Fruit fly (Drosophila melanogaster) whole organism, embryonic: ENCODE results near the gene Ctr1B.

ENCODE experiments used
- Atf6 ChIP-seq: fragments of 200-800 bp; sonication (Bioruptor generic); IDR thresholded peaks from 2 replicates; pipeline ENCODE4 v1.3.6; 2022; ENCODE audit warnings: missing biosample characterization, missing genetic modification characterization
- B-H2 ChIP-seq: fragments of 200-800 bp; sonication (Bioruptor generic); optimal IDR thresholded peaks from 2 replicates; lab custom pipeline; 2018; ENCODE audit warnings: missing biosample characterization, mild to moderate bottlenecking, missing genetic modification characterization
- Bgb ChIP-seq: fragments of 200-800 bp; sonication (Bioruptor generic); IDR thresholded peaks from 2 replicates; pipeline ENCODE4 v1.3.6; 2022; ENCODE audit warnings: missing biosample characterization, missing genetic modification characterization; ENCODE audit not compliant: partially characterized antibody
- CG11696 ChIP-seq: fragments of 200-800 bp; sonication (Bioruptor generic); IDR thresholded peaks from 2 replicates; pipeline ENCODE4 v1.3.6; 2022; ENCODE audit warnings: missing biosample characterization, missing genetic modification characterization
- CG12071 ChIP-seq: fragments of 200-800 bp; sonication (Bioruptor generic); optimal IDR thresholded peaks from 3 replicates; lab custom pipeline; 2018; ENCODE audit warnings: missing biosample characterization, mild to moderate bottlenecking, missing genetic modification characterization
- CG12219 ChIP-seq: fragments of 200-800 bp; sonication (Bioruptor generic); optimal IDR thresholded peaks from 3 replicates; lab custom pipeline; 2018; ENCODE audit warnings: missing biosample characterization, mild to moderate bottlenecking, missing genetic modification characterization
- CG14860 ChIP-seq: fragments of 200-800 bp; sonication (Bioruptor generic); IDR thresholded peaks from 3 replicates; pipeline ENCODE4 v1.3.6; 2022; ENCODE audit warnings: missing biosample characterization, missing genetic modification characterization; ENCODE audit not compliant: partially characterized antibody
- CG1529 ChIP-seq: fragments of 200-800 bp; sonication (Bioruptor generic); optimal IDR thresholded peaks from 3 replicates; lab custom pipeline; 2018; ENCODE audit warnings: missing biosample characterization, missing genetic modification characterization
- CG16863 ChIP-seq: fragments of 200-800 bp; sonication (Bioruptor generic); optimal IDR thresholded peaks from 3 replicates; lab custom pipeline; 2016; ENCODE audit warnings: missing biosample characterization, missing genetic modification characterization
- CG17186 ChIP-seq: fragments of 200-800 bp; sonication (Bioruptor generic); optimal IDR thresholded peaks from 3 replicates; lab custom pipeline; 2017; ENCODE audit warnings: missing biosample characterization, missing genetic modification reagents, missing genetic modification characterization
- CG17829 ChIP-seq: fragments of 200-800 bp; optimal IDR thresholded peaks from 2 replicates; lab custom pipeline; 2019; ENCODE audit warnings: missing biosample characterization, mild to moderate bottlenecking, missing genetic modification characterization, moderate library complexity
- CG2202 ChIP-seq: fragments of 200-800 bp; sonication (Bioruptor generic); optimal IDR thresholded peaks from 2 replicates; lab custom pipeline; 2018; ENCODE audit warnings: missing biosample characterization, mild to moderate bottlenecking, missing genetic modification characterization
- CG31388 ChIP-seq: fragments of 200-800 bp; sonication (Bioruptor generic); optimal IDR thresholded peaks from 2 replicates; lab custom pipeline; 2016; ENCODE audit warnings: missing biosample characterization, missing genetic modification characterization
- CG34224 ChIP-seq: fragments of 200-800 bp; sonication (Bioruptor generic); IDR thresholded peaks from 3 replicates; pipeline ENCODE4 v1.3.6; 2022; ENCODE audit warnings: missing biosample characterization, missing genetic modification characterization; ENCODE audit not compliant: partially characterized antibody
- CG43689 ChIP-seq: fragments of 200-800 bp; sonication (Bioruptor generic); IDR thresholded peaks from 2 replicates; pipeline ENCODE4 v1.3.6; 2022; ENCODE audit warnings: missing biosample characterization, missing genetic modification characterization
- CG4404 ChIP-seq: fragments of 200-800 bp; sonication (Bioruptor generic); IDR thresholded peaks from 2 replicates; pipeline ENCODE4 v1.3.6; 2022; ENCODE audit warnings: missing biosample characterization, missing genetic modification characterization
- CG6689 ChIP-seq: fragments of 200-800 bp; sonication (Bioruptor generic); IDR thresholded peaks from 2 replicates; pipeline ENCODE4 v1.3.6; 2022; ENCODE audit warnings: missing biosample characterization, missing genetic modification characterization
- CG7556 ChIP-seq: fragments of 200-800 bp; sonication (Bioruptor generic); optimal IDR thresholded peaks from 2 replicates; lab custom pipeline; 2017; ENCODE audit warnings: missing biosample characterization, mild to moderate bottlenecking, missing genetic modification characterization
- CTCF ChIP-seq: fragments of 200-800 bp; sonication (Bioruptor generic); optimal IDR thresholded peaks from 2 replicates; lab custom pipeline; 2017; ENCODE audit warnings: missing biosample characterization, mild to moderate bottlenecking, missing genetic modification characterization, moderate library complexity
- Chrac-16 ChIP-seq: fragments of 200-800 bp; sonication (Bioruptor generic); optimal IDR thresholded peaks from 3 replicates; lab custom pipeline; 2016; ENCODE audit warnings: missing biosample characterization, missing genetic modification characterization
- Dad ChIP-seq: fragments of 200-800 bp; sonication (Bioruptor generic); optimal IDR thresholded peaks from 3 replicates; lab custom pipeline; 2016; ENCODE audit warnings: missing biosample characterization, missing genetic modification characterization
- Doc2 ChIP-seq: fragments of 200-800 bp; sonication (Bioruptor generic); IDR thresholded peaks from 2 replicates; pipeline ENCODE4 v1.3.6; 2022; ENCODE audit warnings: missing biosample characterization, missing genetic modification characterization
- Ets65A ChIP-seq: fragments of 200-800 bp; sonication (Bioruptor generic); peaks from one replicate; lab custom pipeline; 2016; ENCODE audit warnings: missing biosample characterization, missing genetic modification characterization
- Fer2 ChIP-seq: fragments of 200-800 bp; sonication (Bioruptor generic); optimal IDR thresholded peaks from 2 replicates; lab custom pipeline; 2018; ENCODE audit warnings: missing biosample characterization, mild to moderate bottlenecking, missing genetic modification characterization, moderate library complexity
- Hmr ChIP-seq: fragments of 200-800 bp; sonication (Bioruptor generic); optimal IDR thresholded peaks from 3 replicates; lab custom pipeline; 2017; ENCODE audit warnings: mild to moderate bottlenecking, missing biosample characterization, missing genetic modification reagents, missing genetic modification characterization
- Hmx ChIP-seq: fragments of 200-800 bp; sonication (Bioruptor generic); optimal IDR thresholded peaks from 2 replicates; lab custom pipeline; 2016; ENCODE audit warnings: missing biosample characterization, missing genetic modification characterization
- Hr78 ChIP-seq, 2 experiments: fragments of 200-800 bp in 1 of 2; fragments of >200 bp in 1 of 2; sonication (Bioruptor generic) in 1 of 2; optimal IDR thresholded peaks; 2 replicates each; lab custom pipeline; 2017 to 2019; ENCODE audit warnings: missing biosample characterization in 2 of 2, missing genetic modification characterization in 2 of 2, mild to moderate bottlenecking in 1 of 2, moderate library complexity in 1 of 2
- Mad ChIP-seq: fragments of 200-800 bp; sonication (Bioruptor generic); optimal IDR thresholded peaks from 2 replicates; lab custom pipeline; 2016; ENCODE audit warnings: missing biosample characterization, missing genetic modification characterization
- NC2β ChIP-seq: fragments of 200-800 bp; sonication (Bioruptor generic); optimal IDR thresholded peaks from 2 replicates; lab custom pipeline; 2016; ENCODE audit warnings: missing biosample characterization, missing genetic modification characterization
- NK7.1 ChIP-seq: fragments of 200-800 bp; sonication (Bioruptor generic); optimal IDR thresholded peaks from 3 replicates; lab custom pipeline; 2016; ENCODE audit warnings: missing biosample characterization, missing genetic modification characterization
- az2 ChIP-seq: fragments of 200-800 bp; sonication (Bioruptor generic); optimal IDR thresholded peaks from 3 replicates; lab custom pipeline; 2016; ENCODE audit warnings: missing biosample characterization, missing genetic modification characterization
- ci ChIP-seq: fragments of 200-800 bp; sonication (Bioruptor generic); IDR thresholded peaks from 3 replicates; pipeline ENCODE4 v1.3.6; 2022; ENCODE audit warnings: missing biosample characterization, missing genetic modification characterization
- danr ChIP-seq: fragments of 200-800 bp; sonication (Bioruptor generic); IDR thresholded peaks from 2 replicates; pipeline ENCODE4 v1.3.6; 2022; ENCODE audit warnings: missing biosample characterization, missing genetic modification characterization
- dati ChIP-seq: fragments of 200-800 bp; sonication (Bioruptor generic); IDR thresholded peaks from 2 replicates; pipeline ENCODE4 v1.3.6; 2022; ENCODE audit warnings: missing biosample characterization, missing genetic modification characterization
- disco-r ChIP-seq: fragments of 200-800 bp; sonication (Bioruptor generic); optimal IDR thresholded peaks from 2 replicates; lab custom pipeline; 2016; ENCODE audit warnings: missing biosample characterization, missing genetic modification characterization
- dpn ChIP-seq, 2 experiments: fragments of 200-800 bp; sonication (Bioruptor generic); optimal IDR thresholded peaks; 3 replicates each; lab custom pipeline; 2016; ENCODE audit warnings: missing biosample characterization in 2 of 2, missing genetic modification characterization in 2 of 2
- emc ChIP-seq: fragments of 200-800 bp; sonication (Bioruptor generic); optimal IDR thresholded peaks from 2 replicates; lab custom pipeline; 2016; ENCODE audit warnings: missing biosample characterization, missing genetic modification characterization
- h ChIP-seq: fragments of >200 bp; optimal IDR thresholded peaks from 2 replicates; lab custom pipeline; 2017
- jing ChIP-seq: fragments of 200-800 bp; sonication (Bioruptor generic); optimal IDR thresholded peaks from 2 replicates; lab custom pipeline; 2018; ENCODE audit warnings: missing biosample characterization, mild to moderate bottlenecking, missing genetic modification characterization
- kah ChIP-seq: fragments of 200-800 bp; sonication (Bioruptor generic); optimal IDR thresholded peaks from 2 replicates; lab custom pipeline; 2018; ENCODE audit warnings: missing biosample characterization, mild to moderate bottlenecking, missing genetic modification characterization
- lab ChIP-seq: fragments of 200-800 bp; sonication (Bioruptor generic); optimal IDR thresholded peaks from 3 replicates; lab custom pipeline; 2017; ENCODE audit warnings: missing biosample characterization, missing genetic modification characterization, mild to moderate bottlenecking, moderate library complexity, missing genetic modification reagents
- onecut ChIP-seq: fragments of 200-800 bp; sonication (Bioruptor generic); IDR thresholded peaks from 2 replicates; pipeline ENCODE4 v1.3.6; 2022; ENCODE audit warnings: missing biosample characterization, missing genetic modification characterization
- p53 ChIP-seq: fragments of 200-800 bp; sonication (Bioruptor generic); optimal IDR thresholded peaks from 2 replicates; lab custom pipeline; 2016; ENCODE audit warnings: missing biosample characterization, missing genetic modification characterization
- salm ChIP-seq: fragments of 200-800 bp; sonication (Bioruptor generic); optimal IDR thresholded peaks from 2 replicates; lab custom pipeline; 2018; ENCODE audit warnings: missing biosample characterization, mild to moderate bottlenecking, missing genetic modification characterization
- scrt ChIP-seq: fragments of 200-800 bp; sonication (Bioruptor generic); optimal IDR thresholded peaks from 2 replicates; lab custom pipeline; 2018; ENCODE audit warnings: missing biosample characterization, mild to moderate bottlenecking, missing genetic modification characterization, moderate library complexity
- sens ChIP-seq: fragments of 200-800 bp; sonication (Bioruptor generic); peaks from one replicate; lab custom pipeline; 2016; ENCODE audit warnings: missing biosample characterization, missing genetic modification characterization
- slou ChIP-seq: fragments of 200-800 bp; sonication (Bioruptor generic); optimal IDR thresholded peaks from 3 replicates; lab custom pipeline; 2016; ENCODE audit warnings: missing biosample characterization, missing genetic modification characterization
- sob ChIP-seq: fragments of 200-800 bp; sonication (Bioruptor generic); IDR thresholded peaks from 2 replicates; pipeline ENCODE4 v1.3.6; 2022; ENCODE audit warnings: missing biosample characterization, missing genetic modification characterization
- tgo ChIP-seq: fragments of 200-800 bp; sonication (Bioruptor generic); IDR thresholded peaks from 3 replicates; pipeline ENCODE4 v1.3.6; 2022; ENCODE audit warnings: missing biosample characterization, missing genetic modification characterization
- unpg ChIP-seq: fragments of 200-800 bp; sonication (Bioruptor generic); optimal IDR thresholded peaks from 3 replicates; lab custom pipeline; 2018; ENCODE audit warnings: missing biosample characterization, mild to moderate bottlenecking, missing genetic modification characterization, moderate library complexity
- z ChIP-seq: fragments of 200-800 bp; sonication (Bioruptor generic); IDR thresholded peaks from 3 replicates; pipeline ENCODE4 v1.3.6; 2022; ENCODE audit warnings: missing biosample characterization, missing genetic modification characterization
- zen ChIP-seq: fragments of 200-800 bp; sonication (Bioruptor generic); optimal IDR thresholded peaks from 3 replicates; lab custom pipeline; 2018; ENCODE audit warnings: missing biosample characterization, mild to moderate bottlenecking, missing genetic modification characterization, moderate library complexity
- zf30C ChIP-seq: fragments of 200-800 bp; sonication (Bioruptor generic); optimal IDR thresholded peaks from 3 replicates; lab custom pipeline; 2018; ENCODE audit warnings: missing biosample characterization, mild to moderate bottlenecking, missing genetic modification characterization

The Ctr1B gene

DNA sequence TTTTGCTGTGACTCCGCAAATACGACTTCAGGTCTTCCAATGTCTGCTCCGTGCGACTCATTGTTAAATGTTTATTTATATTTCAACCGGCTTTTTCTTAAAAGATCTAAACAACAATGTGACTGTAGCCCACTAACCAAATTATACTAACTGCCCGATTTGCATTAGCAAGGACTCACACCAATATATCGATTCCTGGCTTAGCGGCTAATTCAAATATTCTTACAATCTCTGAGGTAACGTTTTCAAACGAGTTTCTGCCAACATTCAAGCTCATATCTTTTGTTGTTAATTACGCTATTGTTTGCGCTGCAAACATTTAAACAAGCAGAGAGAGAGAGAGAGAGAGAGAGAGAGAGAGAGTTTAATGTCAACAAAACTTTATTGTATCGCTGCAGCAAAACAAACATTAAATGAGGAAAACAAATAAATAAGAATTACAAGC, 8.9 kb upstream of the Ctr1B start, which contains the start of gene tex (continued):
- TF ChIP-seq z (GFP tag; lab: Robert Waterston, UW) (no peak), sob (GFP tag; lab: Robert Waterston, UW) (no peak), unpg (peak; percentile 38), CG43689 (GFP tag; lab: Robert Waterston, UW) (no peak), CG34224 (GFP tag; lab: Robert Waterston, UW) (no peak), ci (GFP tag; lab: Robert Waterston, UW) (peak; percentile 65; the same call in 2 of the 3 replicates), slou (GFP tag; lab: Kevin White, UChicago) (no peak), danr (GFP tag; lab: Robert Waterston, UW) (no peak), CG17186 (peak; percentile 64), CG1529 (GFP tag; lab: Kevin White, UChicago) (peak; percentile 55), salm (tag; lab: Kevin White, UChicago) (peak; percentile 54), sens (GFP tag; lab: Kevin White, UChicago) (peak; percentile 94), CTCF (GFP tag; lab: Kevin White, UChicago) (peak; percentile 19), onecut (GFP tag; lab: Robert Waterston, UW) (peak; percentile 53), tgo (GFP tag; lab: Robert Waterston, UW) (no peak), jing (GFP tag; lab: Kevin White, UChicago) (no peak), Atf6 (no peak), kah (GFP tag; lab: Kevin White, UChicago) (peak; percentile 17), Hmx (GFP tag; lab: Kevin White, UChicago) (no peak), CG4404 (no peak), CG11696 (no peak), CG12219 (GFP tag; lab: Kevin White, UChicago) (peak; percentile 31), CG17829 (tag; lab: Kevin White, UChicago) (peak; percentile 25), emc (GFP tag; lab: Kevin White, UChicago) (no peak), Ets65A (GFP tag; lab: Kevin White, UChicago) (no peak), Mad (no peak), NC2β (GFP tag; lab: Kevin White, UChicago) (peak; percentile 12), Chrac-16 (no peak), zen (tag; lab: Kevin White, UChicago) (peak; percentile 6), CG2202 (peak; percentile 63), Bgb (GFP tag; lab: Robert Waterston, UW) (no peak), dpn (GFP tag; optimal IDR thresholded peaks at IDR 0.05; lab: Kevin White, UChicago) (no peak), CG16863 (GFP tag; lab: Kevin White, UChicago) (peak; percentile 2), az2 (GFP tag; lab: Kevin White, UChicago) (no peak), CG31388 (GFP tag; lab: Kevin White, UChicago) (no peak), scrt (GFP tag; lab: Kevin White, UChicago) (no peak), CG14860 (GFP tag; lab: Robert Waterston, UW) (no peak), Dad (no peak), CG12071 (GFP tag; lab: Kevin White, UChicago) (peak; percentile 32), lab (no peak), disco-r (GFP tag; lab: Kevin White, UChicago) (no peak), Hr78 (GFP tag; optimal IDR thresholded peaks at IDR 0.05; lab: Kevin White, UChicago) (peak in 1 of 2 experiments; percentile 1), B-H2 (GFP tag; lab: Kevin White, UChicago) (no peak), dati (GFP tag; lab: Robert Waterston, UW) (no peak), CG6689 (no peak), Fer2 (no peak), Doc2 (GFP tag; lab: Robert Waterston, UW) (no peak), p53 (GFP tag; lab: Kevin White, UChicago) (no peak), CG7556 (no peak), NK7.1 (GFP tag; lab: Kevin White, UChicago) (peak; percentile 25), h (lab: Kevin White, UChicago) (no peak), Hmr (GFP tag; lab: Kevin White, UChicago) (no peak), zf30C (GFP tag; lab: Kevin White, UChicago) (no peak)
